Fruit fly (Drosophila melanogaster) whole organism, adult: ENCODE data around the gene Cp7Fc.

Experiments used
- CG33017 ChIP-seq: fragments of 200-800 bp; sonication (Bioruptor generic); optimal IDR thresholded peaks from 2 replicates; lab custom pipeline; 2018; ENCODE audit warnings: missing biosample characterization, mild to moderate bottlenecking, missing genetic modification characterization, moderate library complexity
- CG5204 ChIP-seq: fragments of 200-800 bp; sonication (Bioruptor generic); optimal IDR thresholded peaks from 2 replicates; lab custom pipeline; 2016; ENCODE audit warnings: missing biosample characterization, missing genetic modification characterization
- CG7045 ChIP-seq: fragments of 200-800 bp; sonication (Bioruptor generic); optimal IDR thresholded peaks from 2 replicates; lab custom pipeline; 2017; ENCODE audit warnings: missing biosample characterization, mild to moderate bottlenecking, missing genetic modification characterization
- CG7101 ChIP-seq: fragments of 200-800 bp; sonication (Bioruptor generic); optimal IDR thresholded peaks from 2 replicates; lab custom pipeline; 2018; ENCODE audit warnings: missing biosample characterization, mild to moderate bottlenecking, missing genetic modification characterization, moderate library complexity
- Clk ChIP-seq: fragments of 200-800 bp; sonication (Bioruptor generic); optimal IDR thresholded peaks from 2 replicates; lab custom pipeline; 2017; ENCODE audit warnings: missing biosample characterization, missing genetic modification characterization
- Crg-1 ChIP-seq: fragments of 200-800 bp; sonication (Bioruptor generic); optimal IDR thresholded peaks from 2 replicates; lab custom pipeline; 2016; ENCODE audit warnings: missing biosample characterization, missing genetic modification characterization
- cic ChIP-seq: fragments of 200-800 bp; sonication (Bioruptor generic); optimal IDR thresholded peaks from 2 replicates; lab custom pipeline; 2017; ENCODE audit warnings: missing biosample characterization, mild to moderate bottlenecking, missing genetic modification characterization, moderate library complexity
- cnc ChIP-seq, 2 experiments: fragments of >200 bp; optimal IDR thresholded peaks; 2 replicates each; lab custom pipeline; 2017
- kay ChIP-seq: fragments of 200-800 bp; sonication (Bioruptor generic); peaks from one replicate; lab custom pipeline; 2016; ENCODE audit warnings: missing biosample characterization, missing genetic modification characterization, borderline replicate concordance
- ovo ChIP-seq: fragments of 200-800 bp; sonication (Bioruptor generic); optimal IDR thresholded peaks from 2 replicates; lab custom pipeline; 2016; ENCODE audit warnings: missing biosample characterization, missing genetic modification characterization

- peak; percentile 34 for TF ChIP-seq kay (GFP tag; lab: Kevin White, UChicago)
- no peak for TF ChIP-seq cic
- TF ChIP-seq CG5204 (GFP tag; lab: Kevin White, UChicago), result no peak
- no peak for TF ChIP-seq Clk
- no peak for TF ChIP-seq ovo (GFP tag; lab: Kevin White, UChicago)
- TF ChIP-seq cnc (optimal IDR thresholded peaks at IDR 0.05; lab: Kevin White, UChicago), result no peak
- TF ChIP-seq CG33017 (tag; lab: Kevin White, UChicago), result no peak
- no peak for TF ChIP-seq CG7101
- no peak for TF ChIP-seq CG7045
- no peak for TF ChIP-seq Crg-1 (GFP tag; lab: Kevin White, UChicago)
These were observed 16.7 kb upstream of the Cp7Fc start for dm6 chrX:8460232-8460631.
